Fruit fly (Drosophila melanogaster): ENCODE data around the gene CG4119.

- TF ChIP-seq CG8478 (optimal IDR thresholded peaks at IDR 0.05), result no peak
- no peak for TF ChIP-seq CTCF (optimal IDR thresholded peaks at IDR 0.05)
Measured at dm6 chrX:5714786-5715185, 48.9 kb downstream of the CG4119 start.

Measured in S2 (cell line).